Worm (Caenorhabditis elegans) whole organism, L4/young adult: ENCODE data around the gene sra-37.

Experiments used
- dao-5 ChIP-seq: sonication (generic microtip); optimal IDR thresholded peaks from 2 replicates; lab custom pipeline; 2016; ENCODE audit warnings: missing genotype, missing genetic modification characterization, moderate library complexity, missing compliant biosample characterization
- him-1 ChIP-seq: sonication (generic microtip); optimal IDR thresholded peaks from 2 replicates; lab custom pipeline; 2016; ENCODE audit warnings: missing genotype, missing genetic modification reagents, missing genetic modification characterization, missing compliant biosample characterization

DNA sequence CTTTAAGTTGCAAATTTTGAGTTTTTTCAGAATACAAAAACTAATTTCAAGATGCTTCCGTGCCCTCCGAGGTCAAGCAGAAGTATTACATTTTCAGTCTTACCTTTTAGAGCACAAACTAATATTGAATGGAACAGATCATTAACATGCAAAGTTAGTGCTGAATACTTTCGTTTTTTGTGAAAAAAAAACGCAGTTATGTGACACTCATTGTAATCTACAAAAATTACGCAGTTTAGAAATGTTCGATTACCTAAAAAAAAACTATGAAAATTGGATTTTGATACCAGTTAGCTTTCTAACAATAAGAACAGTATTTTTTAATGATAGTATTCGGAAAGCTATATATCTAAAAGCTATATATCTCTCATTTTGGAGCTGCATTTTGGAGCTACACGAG lies 48.7 kb upstream of the sra-37 start:
- no peak for TF ChIP-seq him-1 (tag; lab: Kevin White, UChicago)
- TF ChIP-seq dao-5 (tag; lab: Kevin White, UChicago) = no peak
